Worm (Caenorhabditis elegans): Measurements from ENCODE around the gene ncap-1.

- TF ChIP-seq zag-1 (tag; optimal IDR thresholded peaks at IDR 0.05) (no peak), ama-1 (optimal IDR thresholded peaks at IDR 0.05) (no peak), skn-1 (tag; optimal IDR thresholded peaks at IDR 0.05) (no peak), lin-13 (GFP tag; optimal IDR thresholded peaks at IDR 0.05) (no peak), nhr-25 (tag; optimal IDR thresholded peaks at IDR 0.05) (no peak), nhr-12 (tag; optimal IDR thresholded peaks at IDR 0.05) (no peak), ztf-4 (tag; optimal IDR thresholded peaks at IDR 0.05) (no peak), mdl-1 (tag; optimal IDR thresholded peaks at IDR 0.05) (no peak), ztf-11 (tag; optimal IDR thresholded peaks at IDR 0.05) (no peak), nhr-10 (tag; optimal IDR thresholded peaks at IDR 0.05) (no peak), blmp-1 (tag; optimal IDR thresholded peaks at IDR 0.05; ENCODE audit: insufficient read depth) (no peak), ZK546.5 (tag; optimal IDR thresholded peaks at IDR 0.05) (no peak), R02D3.7 (tag; optimal IDR thresholded peaks at IDR 0.05) (no peak)
These were observed 2.7 kb upstream of the ncap-1 start for ce11 chrII:2921860-2922259.
